Fruit fly (Drosophila melanogaster): ENCODE measurements around the gene CG33939.

DNA sequence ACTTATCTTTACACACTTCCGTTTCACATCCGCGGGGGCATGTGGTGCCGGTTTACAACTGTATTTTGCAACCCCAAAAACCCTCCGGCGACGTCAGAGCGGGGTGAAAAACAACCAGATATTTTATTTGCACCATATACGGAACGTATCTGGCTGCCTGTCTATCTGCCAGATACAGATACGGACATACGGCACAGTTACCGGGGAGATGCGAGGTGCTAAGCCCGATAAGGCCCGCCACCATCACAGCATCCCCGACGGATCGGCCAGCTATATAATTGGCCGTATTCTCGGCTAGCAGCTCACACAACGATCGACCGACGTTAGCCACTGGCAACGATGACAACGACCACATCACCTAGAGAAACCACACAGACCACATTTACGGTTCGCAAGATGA lies 38.3 kb upstream of the CG33939 start, which contains the start of gene Mur18B:
- TF ChIP-seq ttk (optimal IDR thresholded peaks at IDR 0.05) (no peak), psq (optimal IDR thresholded peaks at IDR 0.05) (no peak), Sin3A (optimal IDR thresholded peaks at IDR 0.05) (no peak), h (optimal IDR thresholded peaks at IDR 0.05) (no peak), insv (optimal IDR thresholded peaks at IDR 0.05) (no peak)

All from Kc167 (cell line).